Fruit fly (Drosophila melanogaster) S2 (cell line): Measurements from ENCODE around the gene CG1737.

Source experiments
- CG8478 ChIP-seq: fragments of >200 bp; optimal IDR thresholded peaks from 2 replicates; lab custom pipeline; 2018
- CTCF ChIP-seq, 2 experiments: fragments of >200 bp; optimal IDR thresholded peaks; 2 replicates each; lab custom pipeline; 2018

DNA sequence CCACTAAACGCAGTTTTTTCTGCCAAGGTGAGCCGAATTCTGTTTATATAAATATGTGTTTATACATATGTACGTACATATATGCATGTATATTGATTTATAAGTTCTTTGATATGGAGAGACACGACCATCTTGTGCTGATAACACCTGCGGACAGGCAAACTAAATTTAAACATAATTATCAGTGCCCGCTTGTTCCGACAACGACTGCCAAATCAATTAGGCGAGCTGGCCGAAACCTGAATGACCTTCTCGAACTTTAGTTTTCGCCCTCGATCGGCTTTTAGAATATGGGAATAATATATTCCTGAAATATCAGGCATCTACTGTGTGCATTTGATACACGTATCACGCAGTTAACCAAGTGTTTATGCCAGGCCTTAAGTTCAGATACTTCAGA is 7.6 kb upstream of the CG1737 start:
- TF ChIP-seq CTCF (optimal IDR thresholded peaks at IDR 0.05; lab: Kevin White, UChicago) (no peak), CG8478 (lab: Kevin White, UChicago) (no peak)
